Fruit fly (Drosophila melanogaster) whole organism, embryonic: ENCODE measurements around the gene D12.
A peak's percentile ranks its signal among the peaks of the same experiment; 100 is the strongest.

Experiments used
- ATbp ChIP-seq: fragments of 200-800 bp; sonication (Bioruptor generic); optimal IDR thresholded peaks from 2 replicates; lab custom pipeline; 2017; ENCODE audit warnings: missing biosample characterization, mild to moderate bottlenecking, missing genetic modification characterization, missing genetic modification reagents
- Blimp-1 ChIP-seq: fragments of 200-800 bp; sonication (Bioruptor generic); optimal IDR thresholded peaks from 3 replicates; lab custom pipeline; 2018; ENCODE audit warnings: missing biosample characterization, missing genetic modification characterization, mild to moderate bottlenecking, moderate library complexity, missing genetic modification reagents
- CG10209 ChIP-seq: fragments of 200-800 bp; sonication (Bioruptor generic); optimal IDR thresholded peaks from 3 replicates; lab custom pipeline; 2017; ENCODE audit warnings: missing biosample characterization, mild to moderate bottlenecking, missing genetic modification characterization, missing genetic modification reagents
- CG10462 ChIP-seq: fragments of 200-800 bp; sonication (Bioruptor generic); optimal IDR thresholded peaks from 2 replicates; lab custom pipeline; 2016; ENCODE audit warnings: missing biosample characterization, missing genetic modification characterization
- CG10565 ChIP-seq: fragments of 200-800 bp; sonication (Bioruptor generic); optimal IDR thresholded peaks from 3 replicates; lab custom pipeline; 2016; ENCODE audit warnings: missing biosample characterization, mild to moderate bottlenecking, missing genetic modification characterization
- CG11398 ChIP-seq: fragments of 200-800 bp; sonication (Bioruptor generic); optimal IDR thresholded peaks from 2 replicates; lab custom pipeline; 2016; ENCODE audit warnings: missing biosample characterization, missing genetic modification characterization
- CG11723 ChIP-seq: fragments of 200-800 bp; sonication (Bioruptor generic); optimal IDR thresholded peaks from 2 replicates; lab custom pipeline; 2017; ENCODE audit warnings: missing biosample characterization, mild to moderate bottlenecking, missing genetic modification characterization
- CG14441 ChIP-seq: fragments of 200-800 bp; sonication (Bioruptor generic); IDR thresholded peaks from 2 replicates; pipeline ENCODE4 v1.3.6; 2022; ENCODE audit warnings: missing biosample characterization, missing genetic modification characterization
- CG15011 ChIP-seq: fragments of 200-800 bp; sonication (Bioruptor generic); optimal IDR thresholded peaks from 3 replicates; lab custom pipeline; 2018; ENCODE audit warnings: missing biosample characterization, mild to moderate bottlenecking, missing genetic modification characterization
- CG17385 ChIP-seq: fragments of 200-800 bp; sonication (Bioruptor generic); optimal IDR thresholded peaks from 3 replicates; lab custom pipeline; 2018; ENCODE audit warnings: missing biosample characterization, mild to moderate bottlenecking, missing genetic modification characterization
- CG2199 ChIP-seq: fragments of 200-800 bp; sonication (Bioruptor generic); IDR thresholded peaks from 3 replicates; pipeline ENCODE4 v1.3.6; 2022; ENCODE audit warnings: missing biosample characterization, missing genetic modification characterization
- CG31224 ChIP-seq: fragments of 200-800 bp; sonication (Bioruptor generic); IDR thresholded peaks from 2 replicates; pipeline ENCODE4 v1.3.6; 2022; ENCODE audit warnings: missing biosample characterization, missing genetic modification characterization
- CG33557 ChIP-seq: fragments of 200-800 bp; sonication (Bioruptor generic); optimal IDR thresholded peaks from 2 replicates; lab custom pipeline; 2019; ENCODE audit warnings: missing biosample characterization, mild to moderate bottlenecking, missing genetic modification characterization, moderate library complexity
- CG34224 ChIP-seq: fragments of 200-800 bp; sonication (Bioruptor generic); IDR thresholded peaks from 3 replicates; pipeline ENCODE4 v1.3.6; 2022; ENCODE audit warnings: missing biosample characterization, missing genetic modification characterization; ENCODE audit not compliant: partially characterized antibody
- CG4617 ChIP-seq: fragments of 200-800 bp; sonication (Bioruptor generic); optimal IDR thresholded peaks from 3 replicates; lab custom pipeline; 2016; ENCODE audit warnings: missing biosample characterization, missing genetic modification characterization, borderline replicate concordance
- CG4707 ChIP-seq: fragments of 200-800 bp; sonication (Bioruptor generic); optimal IDR thresholded peaks from 2 replicates; lab custom pipeline; 2018; ENCODE audit warnings: missing biosample characterization, mild to moderate bottlenecking, missing genetic modification characterization, moderate library complexity
- CG6654 ChIP-seq: fragments of 200-800 bp; sonication (Bioruptor generic); optimal IDR thresholded peaks from 2 replicates; lab custom pipeline; 2017; ENCODE audit warnings: missing biosample characterization, mild to moderate bottlenecking, missing genetic modification characterization
- CG7372 ChIP-seq: fragments of 200-800 bp; sonication (Bioruptor generic); IDR thresholded peaks from 2 replicates; pipeline ENCODE4 v1.3.6; 2022; ENCODE audit warnings: missing biosample characterization, missing genetic modification characterization
- CG7556 ChIP-seq: fragments of 200-800 bp; sonication (Bioruptor generic); optimal IDR thresholded peaks from 2 replicates; lab custom pipeline; 2017; ENCODE audit warnings: missing biosample characterization, mild to moderate bottlenecking, missing genetic modification characterization
- CoRest ChIP-seq: fragments of 200-800 bp; sonication (Bioruptor generic); optimal IDR thresholded peaks from 3 replicates; lab custom pipeline; 2018; ENCODE audit warnings: missing biosample characterization, mild to moderate bottlenecking, missing genetic modification characterization, moderate library complexity
- Dip2 ChIP-seq: fragments of 200-800 bp; sonication (Bioruptor generic); IDR thresholded peaks from 2 replicates; pipeline ENCODE4 v1.3.6; 2022; ENCODE audit warnings: missing biosample characterization, missing genetic modification characterization
- Fer3 ChIP-seq: fragments of 200-800 bp; sonication (Bioruptor generic); optimal IDR thresholded peaks from 2 replicates; lab custom pipeline; 2018; ENCODE audit warnings: missing biosample characterization, mild to moderate bottlenecking, missing genetic modification characterization, moderate library complexity
- H2.0 ChIP-seq: fragments of 200-800 bp; sonication (Bioruptor generic); IDR thresholded peaks from 2 replicates; pipeline ENCODE4 v1.3.6; 2022; ENCODE audit warnings: missing biosample characterization, missing genetic modification characterization
- Jarid2 ChIP-seq: fragments of 200-800 bp; sonication (Bioruptor generic); optimal IDR thresholded peaks from 3 replicates; lab custom pipeline; 2017; ENCODE audit warnings: mild to moderate bottlenecking, missing biosample characterization, missing genetic modification reagents, missing genetic modification characterization
- Pdp1 ChIP-seq, 2 experiments: fragments of 200-800 bp; sonication (Bioruptor generic); optimal IDR thresholded peaks; 3 replicates each; lab custom pipeline; 2016; ENCODE audit warnings: missing biosample characterization in 2 of 2, missing genetic modification characterization in 2 of 2, mild to moderate bottlenecking in 1 of 2, moderate library complexity in 1 of 2
- Side ChIP-seq: fragments of 200-800 bp; sonication (Bioruptor generic); optimal IDR thresholded peaks from 2 replicates; lab custom pipeline; 2016; ENCODE audit warnings: missing biosample characterization, missing genetic modification characterization
- Six4 ChIP-seq: fragments of 200-800 bp; sonication (Bioruptor generic); optimal IDR thresholded peaks from 2 replicates; lab custom pipeline; 2016; ENCODE audit warnings: missing biosample characterization, missing genetic modification characterization
- Trl ChIP-seq, 3 experiments: fragments of >200 bp in 2 of 3; fragments of 200-800 bp in 1 of 3; sonication (Bioruptor generic) in 1 of 3; optimal IDR thresholded peaks; 2 replicates in 1 of 3; 3 replicates in 2 of 3; lab custom pipeline; 2016 to 2017; ENCODE audit warnings: missing biosample characterization in 1 of 3, missing genetic modification characterization in 1 of 3
- Vsx1 ChIP-seq: fragments of 200-800 bp; sonication (Bioruptor generic); optimal IDR thresholded peaks from 2 replicates; lab custom pipeline; 2017; ENCODE audit warnings: missing biosample characterization, mild to moderate bottlenecking, missing genetic modification characterization, missing genetic modification reagents
- bcd ChIP-seq: fragments of 200-800 bp; sonication (Bioruptor generic); optimal IDR thresholded peaks from 2 replicates; lab custom pipeline; 2017; ENCODE audit warnings: missing biosample characterization, mild to moderate bottlenecking, missing genetic modification characterization
- cato ChIP-seq: fragments of 200-800 bp; sonication (Bioruptor generic); optimal IDR thresholded peaks from 2 replicates; lab custom pipeline; 2016; ENCODE audit warnings: missing biosample characterization, missing genetic modification characterization, borderline replicate concordance
- caup ChIP-seq: fragments of 200-800 bp; sonication (Bioruptor generic); optimal IDR thresholded peaks from 3 replicates; lab custom pipeline; 2017; ENCODE audit warnings: missing biosample characterization, mild to moderate bottlenecking, missing genetic modification characterization, moderate library complexity; ENCODE audit not compliant: severe bottlenecking
- chinmo ChIP-seq: fragments of 200-800 bp; sonication (Bioruptor generic); IDR thresholded peaks from 4 replicates; pipeline ENCODE4 v1.3.6; 2022; ENCODE audit warnings: missing biosample characterization, missing genetic modification characterization; ENCODE audit not compliant: partially characterized antibody
- chm ChIP-seq: fragments of 200-800 bp; sonication (Bioruptor generic); IDR thresholded peaks from 2 replicates; pipeline ENCODE4 v1.3.6; 2022; ENCODE audit warnings: missing biosample characterization, missing genetic modification characterization
- gfzf ChIP-seq: fragments of 200-800 bp; sonication (Bioruptor generic); optimal IDR thresholded peaks from 2 replicates; lab custom pipeline; 2016; ENCODE audit warnings: missing biosample characterization, mild to moderate bottlenecking, missing genetic modification characterization, moderate library complexity
- hkb ChIP-seq, 2 experiments: fragments of 200-800 bp in 1 of 2; fragments of >200 bp in 1 of 2; sonication (Bioruptor generic) in 1 of 2; IDR thresholded peaks in 1 of 2; optimal IDR thresholded peaks in 1 of 2; 2 replicates each; pipeline versions ENCODE4 v1.3.6 to Lab custom; 2017 to 2022; ENCODE audit warnings: missing biosample characterization in 1 of 2, missing genetic modification characterization in 1 of 2
- jumu ChIP-seq: fragments of 200-800 bp; sonication (Bioruptor generic); optimal IDR thresholded peaks from 3 replicates; lab custom pipeline; 2016; ENCODE audit warnings: missing biosample characterization, missing genetic modification characterization
- lbe ChIP-seq: fragments of 200-800 bp; sonication (Bioruptor generic); optimal IDR thresholded peaks from 2 replicates; lab custom pipeline; 2016; ENCODE audit warnings: missing biosample characterization, mild to moderate bottlenecking, missing genetic modification characterization
- org-1 ChIP-seq: fragments of 200-800 bp; sonication (Bioruptor generic); optimal IDR thresholded peaks from 2 replicates; lab custom pipeline; 2017; ENCODE audit warnings: missing biosample characterization, missing genetic modification characterization
- otp ChIP-seq: fragments of 200-800 bp; sonication (Bioruptor generic); IDR thresholded peaks from 3 replicates; pipeline ENCODE4, ENCODE4 v1.3.6; 2022; ENCODE audit warnings: missing biosample characterization, missing genetic modification characterization
- peb ChIP-seq: fragments of 200-800 bp; sonication (Bioruptor generic); IDR thresholded peaks from 2 replicates; pipeline ENCODE4 v1.3.6; 2022; ENCODE audit warnings: missing biosample characterization, missing genetic modification characterization
- sc ChIP-seq, 3 experiments: fragments of >200 bp in 2 of 3; fragments of 200-800 bp in 1 of 3; sonication (Bioruptor generic) in 1 of 3; optimal IDR thresholded peaks; 2 replicates in 2 of 3; 3 replicates in 1 of 3; lab custom pipeline; 2017; ENCODE audit warnings: mild to moderate bottlenecking in 1 of 3, missing biosample characterization in 1 of 3, missing genetic modification characterization in 1 of 3, missing genetic modification reagents in 1 of 3
- sens-2 ChIP-seq: fragments of 200-800 bp; sonication (Bioruptor generic); IDR thresholded peaks from 2 replicates; pipeline ENCODE4 v1.3.6; 2022; ENCODE audit warnings: missing biosample characterization, missing genetic modification characterization
- slou ChIP-seq: fragments of 200-800 bp; sonication (Bioruptor generic); optimal IDR thresholded peaks from 3 replicates; lab custom pipeline; 2016; ENCODE audit warnings: missing biosample characterization, missing genetic modification characterization
- sna ChIP-seq: fragments of 200-800 bp; sonication (Bioruptor generic); IDR thresholded peaks from 2 replicates; pipeline ENCODE4 v1.3.6; 2022; ENCODE audit warnings: missing biosample characterization, missing genetic modification characterization; ENCODE audit not compliant: partially characterized antibody
- tap ChIP-seq: fragments of 200-800 bp; optimal IDR thresholded peaks from 3 replicates; lab custom pipeline; 2019; ENCODE audit warnings: missing biosample characterization, mild to moderate bottlenecking, missing genetic modification characterization, moderate library complexity
- tll ChIP-seq, 2 experiments: fragments of 200-800 bp in 1 of 2; fragments of >200 bp in 1 of 2; sonication (Bioruptor generic) in 1 of 2; optimal IDR thresholded peaks; 2 replicates each; lab custom pipeline; 2017 to 2019; ENCODE audit warnings: missing biosample characterization in 2 of 2, missing genetic modification characterization in 2 of 2, mild to moderate bottlenecking in 1 of 2, moderate library complexity in 1 of 2
- vnd ChIP-seq: fragments of 200-800 bp; sonication (Bioruptor generic); IDR thresholded peaks from 3 replicates; pipeline ENCODE4 v1.3.6; 2022; ENCODE audit warnings: missing biosample characterization, missing genetic modification characterization; ENCODE audit not compliant: partially characterized antibody
- yki ChIP-seq: fragments of >200 bp; optimal IDR thresholded peaks from 3 replicates; lab custom pipeline; 2018

D12 gene

dm6 chr2L:8477971-8478370, 40.8 kb upstream of the D12 start (continued):
- TF ChIP-seq gfzf (GFP tag; lab: Kevin White, UChicago) (peak; percentile 23), sens-2 (GFP tag; lab: Robert Waterston, UW) (no peak), CG11398 (GFP tag; lab: Kevin White, UChicago) (no peak), otp (GFP tag; lab: Robert Waterston, UW) (no peak), lbe (GFP tag; lab: Kevin White, UChicago) (no peak), CG2199 (GFP tag; lab: Robert Waterston, UW) (no peak), ATbp (GFP tag; lab: Kevin White, UChicago) (no peak), CG10209 (GFP tag; lab: Kevin White, UChicago) (no peak), CG7372 (no peak), yki (no peak), caup (GFP tag; lab: Kevin White, UChicago) (no peak), tap (tag; lab: Kevin White, UChicago) (no peak), cato (GFP tag; lab: Kevin White, UChicago) (no peak), CG33557 (GFP tag; lab: Kevin White, UChicago) (no peak), Fer3 (no peak), CG10462 (no peak), CG14441 (GFP tag; lab: Robert Waterston, UW) (no peak), CG4617 (GFP tag; lab: Kevin White, UChicago) (no peak), Dip2 (GFP tag; lab: Robert Waterston, UW) (no peak), CG34224 (no peak), CG10565 (GFP tag; lab: Kevin White, UChicago) (no peak), Blimp-1 (no peak), vnd (GFP tag; lab: Robert Waterston, UW) (peak; percentile 36; the same call in 2 of the 3 replicates), CG15011 (GFP tag; lab: Kevin White, UChicago) (no peak), CG4707 (GFP tag; lab: Kevin White, UChicago) (no peak), tll (GFP tag; optimal IDR thresholded peaks at IDR 0.05; lab: Kevin White, UChicago) (no peak), slou (GFP tag; lab: Kevin White, UChicago) (no peak), CG31224 (GFP tag; lab: Robert Waterston, UW) (no peak), H2.0 (GFP tag; lab: Robert Waterston, UW) (no peak), CG17385 (GFP tag; lab: Kevin White, UChicago) (no peak), Six4 (no peak), jumu (GFP tag; lab: Kevin White, UChicago) (no peak), peb (GFP tag; lab: Robert Waterston, UW) (no peak), CG6654 (GFP tag; lab: Kevin White, UChicago) (no peak), org-1 (GFP tag; lab: Kevin White, UChicago) (no peak), Jarid2 (no peak), sna (GFP tag; lab: Robert Waterston, UW) (no peak), CG7556 (GFP tag; lab: Kevin White, UChicago) (no peak), hkb (optimal IDR thresholded peaks at IDR 0.05; lab: Kevin White, UChicago) (peak; percentile 2), hkb (GFP tag; IDR thresholded peaks at IDR 0.05; lab: Robert Waterston, UW) (no peak), Pdp1 (GFP tag; optimal IDR thresholded peaks at IDR 0.05; lab: Kevin White, UChicago) (peak in 1 of 2 experiments; percentile 54), chm (no peak), CG11723 (no peak), Vsx1 (GFP tag; lab: Kevin White, UChicago) (no peak), sc (optimal IDR thresholded peaks at IDR 0.05; lab: Kevin White, UChicago) (no peak), sc (GFP tag; optimal IDR thresholded peaks at IDR 0.05; lab: Kevin White, UChicago) (no peak), CoRest (tag; lab: Kevin White, UChicago) (peak; percentile 63), Side (no peak), Trl (optimal IDR thresholded peaks at IDR 0.05; lab: Kevin White, UChicago) (no peak), Trl (GFP tag; optimal IDR thresholded peaks at IDR 0.05; lab: Kevin White, UChicago) (no peak), chinmo (GFP tag; lab: Robert Waterston, UW) (no peak), bcd (GFP tag; lab: Kevin White, UChicago) (no peak)
